Fruit fly (Drosophila melanogaster) whole organism, pupa: ENCODE data around the gene CG6650.

Experiments used
- CG12605 ChIP-seq: fragments of 200-800 bp; sonication (Bioruptor generic); IDR thresholded peaks from 2 replicates; pipeline ENCODE4 v1.3.6; 2022; ENCODE audit warnings: missing biosample characterization, missing genetic modification characterization
- CG15710 ChIP-seq: fragments of 200-800 bp; sonication (Bioruptor generic); optimal IDR thresholded peaks from 2 replicates; lab custom pipeline; 2018; ENCODE audit warnings: missing biosample characterization, mild to moderate bottlenecking, missing genetic modification characterization, moderate library complexity
- CG17806 ChIP-seq: fragments of 200-800 bp; sonication (Bioruptor generic); optimal IDR thresholded peaks from 2 replicates; lab custom pipeline; 2018; ENCODE audit warnings: missing biosample characterization, mild to moderate bottlenecking, missing genetic modification characterization, moderate library complexity
- CG4496 ChIP-seq: fragments of 200-800 bp; sonication (Bioruptor generic); IDR thresholded peaks from 3 replicates; pipeline ENCODE4 v1.3.6; 2022; ENCODE audit warnings: missing biosample characterization, missing genetic modification characterization
- CG9948 ChIP-seq: fragments of 200-800 bp; sonication (Bioruptor generic); optimal IDR thresholded peaks from 2 replicates; lab custom pipeline; 2018; ENCODE audit warnings: missing biosample characterization, mild to moderate bottlenecking, missing genetic modification characterization, moderate library complexity
- EcR ChIP-seq: fragments of 200-800 bp; sonication (Bioruptor generic); optimal IDR thresholded peaks from 3 replicates; lab custom pipeline; 2019; ENCODE audit warnings: missing biosample characterization, missing genetic modification characterization, mild to moderate bottlenecking, moderate library complexity, missing genetic modification reagents
- Pif1A ChIP-seq: fragments of 200-800 bp; sonication (Bioruptor generic); optimal IDR thresholded peaks from 3 replicates; lab custom pipeline; 2016; ENCODE audit warnings: missing biosample characterization, missing genetic modification characterization
- Snoo ChIP-seq: fragments of 200-800 bp; sonication (Bioruptor generic); optimal IDR thresholded peaks from 3 replicates; lab custom pipeline; 2017; ENCODE audit warnings: missing biosample characterization, mild to moderate bottlenecking, missing genetic modification characterization, inconsistent platforms
- fd96Ca ChIP-seq: fragments of 200-800 bp; sonication (Bioruptor generic); IDR thresholded peaks from 3 replicates; pipeline ENCODE4 v1.3.6; 2022; ENCODE audit warnings: missing biosample characterization, missing genetic modification characterization
- rn ChIP-seq: fragments of 200-800 bp; sonication (Bioruptor generic); IDR thresholded peaks from 2 replicates; pipeline ENCODE4 v1.3.6; 2022; ENCODE audit warnings: missing biosample characterization, missing genetic modification characterization

dm6 chr3L:14053806-14054205 lies 22.6 kb downstream of the CG6650 start:
- TF ChIP-seq fd96Ca, result no peak
- TF ChIP-seq CG15710, result no peak
- no peak for TF ChIP-seq Snoo (tag; lab: Kevin White, UChicago)
- TF ChIP-seq CG12605 (GFP tag; lab: Robert Waterston, UW), result no peak
- TF ChIP-seq EcR (GFP tag; lab: Kevin White, UChicago), result no peak
- TF ChIP-seq CG4496, result no peak
- no peak for TF ChIP-seq Pif1A (GFP tag; lab: Kevin White, UChicago)
- no peak for TF ChIP-seq rn
- no peak for TF ChIP-seq CG17806 (tag; lab: Kevin White, UChicago)
- no peak for TF ChIP-seq CG9948 (tag; lab: Kevin White, UChicago)
